Worm (Caenorhabditis elegans) whole organism, midembryonic: ENCODE results near the gene F01G4.4.

Experiments used
- cog-1 ChIP-seq: sonication (generic microtip); optimal IDR thresholded peaks from 2 replicates; lab custom pipeline; 2016; ENCODE audit warnings: missing genetic modification characterization, missing compliant biosample characterization
- flt-1 ChIP-seq: fragments of 200-800 bp; sonication (Bioruptor generic); IDR thresholded peaks from 2 replicates; pipeline ENCODE4 v1.3.6; 2022; ENCODE audit warnings: missing genetic modification characterization, missing compliant biosample characterization
- klf-2 ChIP-seq: fragments of 200-800 bp; sonication (Bioruptor generic); conservative IDR thresholded peaks from 2 replicates; pipeline ENCODE4 v1.3.6; 2022; ENCODE audit warnings: missing genetic modification reagents, missing genetic modification characterization, missing compliant biosample characterization
- med-1 ChIP-seq: sonication (generic microtip); optimal IDR thresholded peaks from 2 replicates; lab custom pipeline; 2017; ENCODE audit warnings: missing genetic modification characterization, mild to moderate bottlenecking, missing compliant biosample characterization, antibody characterized with exemption, missing genetic modification reagents; ENCODE audit not compliant: insufficient read depth
- ref-1 ChIP-seq: fragments of 200-800 bp; sonication (Bioruptor generic); conservative IDR thresholded peaks from 2 replicates; pipeline ENCODE4 v1.3.6; 2022; ENCODE audit warnings: missing genetic modification reagents, missing genetic modification characterization, missing compliant biosample characterization
- tab-1 ChIP-seq: fragments of 200-800 bp; sonication (Bioruptor generic); IDR thresholded peaks from 2 replicates; pipeline ENCODE4 v1.3.6; 2022; ENCODE audit warnings: missing genetic modification characterization, missing compliant biosample characterization
- ztf-23 ChIP-seq: fragments of 200-800 bp; sonication (Bioruptor generic); IDR thresholded peaks from 2 replicates; pipeline ENCODE4 v1.3.6; 2022; ENCODE audit warnings: missing genetic modification reagents, missing genetic modification characterization, missing compliant biosample characterization
- ztf-29 ChIP-seq: fragments of 200-800 bp; sonication (Bioruptor generic); IDR thresholded peaks from 2 replicates; pipeline ENCODE4 v1.3.6; 2022; ENCODE audit warnings: missing genetic modification reagents, missing genetic modification characterization, missing compliant biosample characterization

ce11 chrIV:11156526-11156925 is 13.4 kb downstream of the F01G4.4 start:
- TF ChIP-seq tab-1 (no peak), ref-1 (GFP tag; lab: Robert Waterston, UW) (no peak), flt-1 (no peak), klf-2 (GFP tag; lab: Robert Waterston, UW) (no peak), ztf-29 (GFP tag; lab: Robert Waterston, UW) (no peak), cog-1 (no peak), ztf-23 (no peak), med-1 (no peak)
